Worm (Caenorhabditis elegans): Measurements from ENCODE around the gene thoc-2.

thoc-2 gene

DNA sequence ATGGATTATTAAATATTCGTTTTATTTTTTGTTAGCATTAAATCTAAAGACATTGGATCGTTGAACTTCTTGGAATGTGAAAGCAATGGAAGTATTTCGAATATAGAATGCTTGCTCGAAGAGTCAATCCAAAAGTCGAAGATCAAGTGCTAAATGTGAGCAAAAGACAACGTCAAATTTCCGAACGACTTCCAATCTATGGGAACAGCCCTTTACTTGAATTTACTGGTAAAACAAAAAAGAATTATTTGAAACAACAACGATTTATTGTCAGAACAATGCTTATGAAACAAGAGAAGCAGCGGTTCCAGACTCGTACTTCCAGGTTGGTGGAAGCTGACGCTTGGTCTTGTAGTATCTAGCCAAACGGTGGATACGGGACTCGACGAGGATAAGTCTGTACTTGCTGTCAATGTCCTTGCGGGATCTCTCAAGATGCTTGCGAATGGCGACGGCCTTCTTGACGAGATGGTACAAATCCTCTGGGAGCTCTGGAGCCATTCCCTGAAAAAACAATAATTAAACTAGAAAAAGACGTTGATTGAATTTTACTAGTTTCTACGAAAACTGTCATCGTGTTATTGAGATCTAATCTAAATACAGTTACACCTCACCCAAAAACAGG, 6.1 kb downstream of the thoc-2 start (continued):
- TF ChIP-seq attf-3 (GFP tag; conservative IDR thresholded peaks at IDR 0.05) (0 out of 2 replicates have a peak, but pooled peaks have one; percentile 18), F39B2.1 (GFP tag; IDR thresholded peaks at IDR 0.05) (peak; percentile 3; the same call in 1 of the 2 replicates), tbp1 (GFP tag; optimal IDR thresholded peaks at IDR 0.05) (peak; percentile 60), snpc-4 (GFP tag; optimal IDR thresholded peaks at IDR 0.05) (peak; percentile 69), snpc-4 (tag; optimal IDR thresholded peaks at IDR 0.05) (peak in 2 of 4 experiments; percentile 10 to 63), tbx-9 (tag; optimal IDR thresholded peaks at IDR 0.05; ENCODE audit: borderline replicate concordance) (no peak), mxl-1 (tag; optimal IDR thresholded peaks at IDR 0.05) (peak; percentile 38), lsl-1 (GFP tag; optimal IDR thresholded peaks at IDR 0.05) (peak; percentile 67), lin-35 (GFP tag; optimal IDR thresholded peaks at IDR 0.05) (peak in 2 of 3 experiments; percentile 19 to 45), ama-1 (optimal IDR thresholded peaks at IDR 0.05) (no peak), ama-1 (GFP tag; optimal IDR thresholded peaks at IDR 0.05) (peak in 1 of 2 experiments; percentile 82), madf-8 (GFP tag; conservative IDR thresholded peaks at IDR 0.05) (0 out of 2 replicates have a peak, but pooled peaks have one; percentile 37), ztf-28 (GFP tag; IDR thresholded peaks at IDR 0.05) (no peak; the same call in 1 of the 2 replicates), mes-4 (tag; optimal IDR thresholded peaks at IDR 0.05) (peak; percentile 14), ceh-100 (GFP tag; IDR thresholded peaks at IDR 0.05) (peak; percentile 36; the same call in 1 of the 2 replicates), dpl-1 (GFP tag; optimal IDR thresholded peaks at IDR 0.05) (no peak), egrh-3 (GFP tag; IDR thresholded peaks at IDR 0.05) (no peak), atf-7 (tag; optimal IDR thresholded peaks at IDR 0.05) (peak; percentile 37), B0261.1 (tag; optimal IDR thresholded peaks at IDR 0.05) (peak; percentile 5), B0035.1 (tag; optimal IDR thresholded peaks at IDR 0.05) (no peak), repo-1 (tag; optimal IDR thresholded peaks at IDR 0.05) (peak; percentile 74), C17E4.6 (GFP tag; IDR thresholded peaks at IDR 0.05) (peak; percentile 44; the same call in 1 of the 2 replicates), somi-1 (GFP tag; optimal IDR thresholded peaks at IDR 0.05) (peak; percentile 38), die-1 (tag; optimal IDR thresholded peaks at IDR 0.05) (peak; percentile 76), snpc-1.3 (tag; optimal IDR thresholded peaks at IDR 0.05; ENCODE audit: insufficient read depth) (peak; percentile 32), nhr-80 (tag; optimal IDR thresholded peaks at IDR 0.05) (no peak), B0336.3 (GFP tag; IDR thresholded peaks at IDR 0.05) (peak; percentile 98), lsy-27 (tag; optimal IDR thresholded peaks at IDR 0.05; ENCODE audit: borderline replicate concordance, insufficient read depth) (no peak), hmg-20 (GFP tag; IDR thresholded peaks at IDR 0.05) (no peak; the same call in 1 of the 2 replicates), ceh-91 (GFP tag; IDR thresholded peaks at IDR 0.05) (0 out of 2 replicates have a peak, but pooled peaks have one; percentile 20), rpc-1 (optimal IDR thresholded peaks at IDR 0.05) (no peak), rpc-1 (tag; optimal IDR thresholded peaks at IDR 0.05) (peak; percentile 11), F52B5.7 (tag; optimal IDR thresholded peaks at IDR 0.05) (peak; percentile 43), ZK185.1 (tag; optimal IDR thresholded peaks at IDR 0.05; ENCODE audit: poor library complexity, severe bottlenecking) (peak; percentile 53), efl-1 (GFP tag; optimal IDR thresholded peaks at IDR 0.05) (peak; percentile 28), egl-44 (GFP tag; IDR thresholded peaks at IDR 0.05) (peak; percentile 15), madf-10 (tag; optimal IDR thresholded peaks at IDR 0.05) (no peak), ztf-6 (GFP tag; IDR thresholded peaks at IDR 0.05) (no peak), F37B4.10 (GFP tag; IDR thresholded peaks at IDR 0.05) (0 out of 2 replicates have a peak, but pooled peaks have one; percentile 33), T07F8.4 (tag; optimal IDR thresholded peaks at IDR 0.05) (peak; percentile 51), rcor-1 (GFP tag; IDR thresholded peaks at IDR 0.05) (peak; percentile 53; the same call in 1 of the 2 replicates), pbrm-1 (GFP tag; IDR thresholded peaks at IDR 0.05) (peak; percentile 57; the same call in 1 of the 2 replicates), bed-2 (GFP tag; IDR thresholded peaks at IDR 0.05) (no peak), attf-6 (GFP tag; IDR thresholded peaks at IDR 0.05) (peak; percentile 81), madf-6 (GFP tag; IDR thresholded peaks at IDR 0.05) (peak; percentile 77), tlf-1 (GFP tag; optimal IDR thresholded peaks at IDR 0.05) (peak; percentile 88), Y53G8AR.9 (GFP tag; conservative IDR thresholded peaks at IDR 0.05) (peak; percentile 86), ceh-40 (GFP tag; IDR thresholded peaks at IDR 0.05) (peak; percentile 34; the same call in 1 of the 2 replicates)

Data from whole organism, young adult.